Fruit fly (Drosophila melanogaster) whole organism, embryonic: Measurements from ENCODE around the gene CG11353.

Experiments
- CG10147 ChIP-seq: fragments of 200-800 bp; sonication (Bioruptor generic); optimal IDR thresholded peaks from 2 replicates; lab custom pipeline; 2019; ENCODE audit warnings: missing biosample characterization, mild to moderate bottlenecking, missing genetic modification characterization, moderate library complexity
- CG10321 ChIP-seq: fragments of 200-800 bp; sonication (Bioruptor generic); IDR thresholded peaks from 2 replicates; pipeline ENCODE4 v1.3.6; 2022; ENCODE audit warnings: missing biosample characterization, missing genetic modification characterization
- CG11723 ChIP-seq: fragments of 200-800 bp; sonication (Bioruptor generic); optimal IDR thresholded peaks from 2 replicates; lab custom pipeline; 2017; ENCODE audit warnings: missing biosample characterization, mild to moderate bottlenecking, missing genetic modification characterization
- CG12219 ChIP-seq: fragments of 200-800 bp; sonication (Bioruptor generic); optimal IDR thresholded peaks from 3 replicates; lab custom pipeline; 2018; ENCODE audit warnings: missing biosample characterization, mild to moderate bottlenecking, missing genetic modification characterization
- CG13123 ChIP-seq: fragments of 200-800 bp; sonication (Bioruptor generic); optimal IDR thresholded peaks from 2 replicates; lab custom pipeline; 2016; ENCODE audit warnings: missing biosample characterization, missing genetic modification characterization
- CG13424 ChIP-seq: fragments of 200-800 bp; sonication (Bioruptor generic); optimal IDR thresholded peaks from 2 replicates; lab custom pipeline; 2019; ENCODE audit warnings: missing biosample characterization, mild to moderate bottlenecking, missing genetic modification characterization, moderate library complexity
- CG1832 ChIP-seq: fragments of 200-800 bp; sonication (Bioruptor generic); optimal IDR thresholded peaks from 2 replicates; lab custom pipeline; 2017; ENCODE audit warnings: missing biosample characterization, mild to moderate bottlenecking, missing genetic modification characterization, inconsistent platforms
- CG18476 ChIP-seq: fragments of 200-800 bp; sonication (Bioruptor generic); optimal IDR thresholded peaks from 2 replicates; lab custom pipeline; 2016; ENCODE audit warnings: missing biosample characterization, mild to moderate bottlenecking, missing genetic modification characterization
- CG2116 ChIP-seq: fragments of 200-800 bp; sonication (Bioruptor generic); optimal IDR thresholded peaks from 3 replicates; lab custom pipeline; 2018; ENCODE audit warnings: missing biosample characterization, mild to moderate bottlenecking, missing genetic modification characterization
- CG2129 ChIP-seq: fragments of 200-800 bp; sonication (Bioruptor generic); IDR thresholded peaks from 2 replicates; pipeline ENCODE4 v1.3.6; 2022; ENCODE audit warnings: missing biosample characterization, missing genetic modification characterization; ENCODE audit not compliant: partially characterized antibody
- CG2678 ChIP-seq: fragments of 200-800 bp; sonication (Bioruptor generic); optimal IDR thresholded peaks from 3 replicates; lab custom pipeline; 2019; ENCODE audit warnings: missing biosample characterization, mild to moderate bottlenecking, missing genetic modification characterization, moderate library complexity
- CG3847 ChIP-seq: fragments of 200-800 bp; sonication (Bioruptor generic); IDR thresholded peaks from 2 replicates; pipeline ENCODE4 v1.3.6; 2022; ENCODE audit warnings: missing biosample characterization, missing genetic modification characterization
- CG4328 ChIP-seq: fragments of 200-800 bp; sonication (Bioruptor generic); optimal IDR thresholded peaks from 3 replicates; lab custom pipeline; 2017; ENCODE audit warnings: missing biosample characterization, missing genetic modification reagents, missing genetic modification characterization
- CG6854 ChIP-seq: fragments of 200-800 bp; sonication (Bioruptor generic); optimal IDR thresholded peaks from 3 replicates; lab custom pipeline; 2017; ENCODE audit warnings: missing biosample characterization, mild to moderate bottlenecking, missing genetic modification characterization
- D ChIP-seq, 2 experiments: fragments of 200-800 bp in 1 of 2; fragments of >200 bp in 1 of 2; sonication (Bioruptor generic) in 1 of 2; optimal IDR thresholded peaks; 2 replicates in 1 of 2; 3 replicates in 1 of 2; lab custom pipeline; 2017; ENCODE audit warnings: mild to moderate bottlenecking in 1 of 2, missing biosample characterization in 1 of 2, missing genetic modification characterization in 1 of 2, missing genetic modification reagents in 1 of 2
- Deaf1 ChIP-seq: fragments of 200-800 bp; optimal IDR thresholded peaks from 3 replicates; lab custom pipeline; 2019; ENCODE audit warnings: missing biosample characterization, mild to moderate bottlenecking, missing genetic modification characterization, moderate library complexity
- Dek ChIP-seq: fragments of 200-800 bp; sonication (Bioruptor generic); optimal IDR thresholded peaks from 3 replicates; lab custom pipeline; 2019; ENCODE audit warnings: missing biosample characterization, mild to moderate bottlenecking, missing genetic modification characterization, moderate library complexity
- Drgx ChIP-seq: fragments of 200-800 bp; sonication (Bioruptor generic); IDR thresholded peaks from 2 replicates; pipeline ENCODE4 v1.3.6; 2022; ENCODE audit warnings: missing biosample characterization, missing genetic modification characterization
- Kr ChIP-seq: fragments of 200-800 bp; sonication (Bioruptor generic); optimal IDR thresholded peaks from 2 replicates; lab custom pipeline; 2017; ENCODE audit warnings: missing biosample characterization, mild to moderate bottlenecking, missing genetic modification characterization
- PHDP ChIP-seq: fragments of 200-800 bp; sonication (Bioruptor generic); optimal IDR thresholded peaks from 3 replicates; lab custom pipeline; 2018; ENCODE audit warnings: missing biosample characterization, mild to moderate bottlenecking, missing genetic modification characterization, moderate library complexity
- Rfx ChIP-seq: fragments of 200-800 bp; sonication (Bioruptor generic); IDR thresholded peaks from 2 replicates; pipeline ENCODE4 v1.3.6; 2022; ENCODE audit warnings: missing biosample characterization, missing genetic modification characterization
- Stat92E ChIP-seq, 3 experiments: fragments of >200 bp in 2 of 3; fragments of 200-800 bp in 1 of 3; sonication (Bioruptor generic) in 1 of 3; optimal IDR thresholded peaks; 2 replicates each; lab custom pipeline; 2017 to 2019; ENCODE audit warnings: missing biosample characterization in 3 of 3, missing genetic modification characterization in 3 of 3, mild to moderate bottlenecking in 1 of 3, moderate library complexity in 1 of 3
- al ChIP-seq: fragments of 200-800 bp; sonication (Bioruptor generic); IDR thresholded peaks from 2 replicates; pipeline ENCODE4 v1.3.6; 2022; ENCODE audit warnings: missing biosample characterization, missing genetic modification characterization
- ap ChIP-seq: fragments of 200-800 bp; sonication (Bioruptor generic); IDR thresholded peaks from 2 replicates; pipeline ENCODE4 v1.3.6; 2022; ENCODE audit warnings: missing biosample characterization, missing genetic modification characterization
- ash1 ChIP-seq: fragments of 200-800 bp; sonication (Bioruptor generic); optimal IDR thresholded peaks from 2 replicates; lab custom pipeline; 2018; ENCODE audit warnings: missing biosample characterization, mild to moderate bottlenecking, missing genetic modification characterization
- ato ChIP-seq: fragments of 200-800 bp; sonication (Bioruptor generic); IDR thresholded peaks from 2 replicates; pipeline ENCODE4 v1.3.6; 2022; ENCODE audit warnings: missing biosample characterization, missing genetic modification characterization; ENCODE audit not compliant: partially characterized antibody
- bigmax ChIP-seq: fragments of 200-800 bp; sonication (Bioruptor generic); optimal IDR thresholded peaks from 2 replicates; lab custom pipeline; 2018; ENCODE audit warnings: missing biosample characterization, mild to moderate bottlenecking, missing genetic modification characterization
- caup ChIP-seq: fragments of 200-800 bp; sonication (Bioruptor generic); optimal IDR thresholded peaks from 3 replicates; lab custom pipeline; 2017; ENCODE audit warnings: missing biosample characterization, mild to moderate bottlenecking, missing genetic modification characterization, moderate library complexity; ENCODE audit not compliant: severe bottlenecking
- chinmo ChIP-seq: fragments of 200-800 bp; sonication (Bioruptor generic); IDR thresholded peaks from 4 replicates; pipeline ENCODE4 v1.3.6; 2022; ENCODE audit warnings: missing biosample characterization, missing genetic modification characterization; ENCODE audit not compliant: partially characterized antibody
- chm ChIP-seq: fragments of 200-800 bp; sonication (Bioruptor generic); IDR thresholded peaks from 2 replicates; pipeline ENCODE4 v1.3.6; 2022; ENCODE audit warnings: missing biosample characterization, missing genetic modification characterization
- crc ChIP-seq: fragments of 200-800 bp; sonication (Bioruptor generic); optimal IDR thresholded peaks from 2 replicates; lab custom pipeline; 2016; ENCODE audit warnings: missing biosample characterization, missing genetic modification characterization
- dmrt99B ChIP-seq: fragments of 200-800 bp; sonication (Bioruptor generic); optimal IDR thresholded peaks from 2 replicates; lab custom pipeline; 2018; ENCODE audit warnings: missing biosample characterization, mild to moderate bottlenecking, missing genetic modification characterization, moderate library complexity
- eyg ChIP-seq: fragments of 200-800 bp; sonication (Bioruptor generic); optimal IDR thresholded peaks from 3 replicates; lab custom pipeline; 2016; ENCODE audit warnings: missing biosample characterization, missing genetic modification characterization
- ftz-f1 ChIP-seq: fragments of 200-800 bp; sonication (Bioruptor generic); optimal IDR thresholded peaks from 2 replicates; lab custom pipeline; 2016; ENCODE audit warnings: missing biosample characterization, missing genetic modification characterization
- gt ChIP-seq: fragments of 200-800 bp; sonication (Bioruptor generic); IDR thresholded peaks from 2 replicates; pipeline ENCODE4 v1.3.6; 2022; ENCODE audit warnings: missing biosample characterization, missing genetic modification characterization
- h ChIP-seq: fragments of >200 bp; optimal IDR thresholded peaks from 2 replicates; lab custom pipeline; 2017
- kay ChIP-seq: fragments of 200-800 bp; sonication (Bioruptor generic); optimal IDR thresholded peaks from 2 replicates; lab custom pipeline; 2016; ENCODE audit warnings: missing biosample characterization, missing genetic modification characterization
- ken ChIP-seq: fragments of 200-800 bp; sonication (Bioruptor generic); IDR thresholded peaks from 3 replicates; pipeline ENCODE4 v1.3.6; 2022; ENCODE audit warnings: missing biosample characterization, missing genetic modification characterization
- klu ChIP-seq: fragments of 200-800 bp; sonication (Bioruptor generic); IDR thresholded peaks from 2 replicates; pipeline ENCODE4 v1.3.6; 2022; ENCODE audit warnings: missing biosample characterization, missing genetic modification characterization
- maf-S ChIP-seq: fragments of 200-800 bp; sonication (Bioruptor generic); optimal IDR thresholded peaks from 2 replicates; lab custom pipeline; 2016; ENCODE audit warnings: missing biosample characterization, missing genetic modification characterization
- nom ChIP-seq: fragments of 200-800 bp; sonication (Bioruptor generic); optimal IDR thresholded peaks from 2 replicates; lab custom pipeline; 2017; ENCODE audit warnings: missing biosample characterization, missing genetic modification characterization, mild to moderate bottlenecking, moderate library complexity, missing genetic modification reagents
- oc ChIP-seq: fragments of 200-800 bp; sonication (Bioruptor generic); optimal IDR thresholded peaks from 2 replicates; lab custom pipeline; 2018; ENCODE audit warnings: missing biosample characterization, mild to moderate bottlenecking, missing genetic modification characterization, moderate library complexity
- otp ChIP-seq: fragments of 200-800 bp; sonication (Bioruptor generic); IDR thresholded peaks from 3 replicates; pipeline ENCODE4, ENCODE4 v1.3.6; 2022; ENCODE audit warnings: missing biosample characterization, missing genetic modification characterization
- pfk ChIP-seq: fragments of 200-800 bp; sonication (Bioruptor generic); optimal IDR thresholded peaks from 2 replicates; lab custom pipeline; 2018; ENCODE audit warnings: missing biosample characterization, mild to moderate bottlenecking, missing genetic modification characterization, moderate library complexity
- slou ChIP-seq: fragments of 200-800 bp; sonication (Bioruptor generic); optimal IDR thresholded peaks from 3 replicates; lab custom pipeline; 2016; ENCODE audit warnings: missing biosample characterization, missing genetic modification characterization
- sna ChIP-seq: fragments of 200-800 bp; sonication (Bioruptor generic); IDR thresholded peaks from 2 replicates; pipeline ENCODE4 v1.3.6; 2022; ENCODE audit warnings: missing biosample characterization, missing genetic modification characterization; ENCODE audit not compliant: partially characterized antibody
- sug ChIP-seq: fragments of 200-800 bp; optimal IDR thresholded peaks from 2 replicates; lab custom pipeline; 2019; ENCODE audit warnings: missing biosample characterization, mild to moderate bottlenecking, missing genetic modification characterization, moderate library complexity
- unc-4 ChIP-seq: fragments of 200-800 bp; sonication (Bioruptor generic); IDR thresholded peaks from 2 replicates; pipeline ENCODE4 v1.3.6; 2022; ENCODE audit warnings: missing biosample characterization, missing genetic modification characterization; ENCODE audit not compliant: partially characterized antibody
- vvl ChIP-seq: fragments of 200-800 bp; sonication (Bioruptor generic); IDR thresholded peaks from 2 replicates; pipeline ENCODE4 v1.3.6; 2022; ENCODE audit warnings: missing biosample characterization, missing genetic modification characterization

Gene CG11353

DNA sequence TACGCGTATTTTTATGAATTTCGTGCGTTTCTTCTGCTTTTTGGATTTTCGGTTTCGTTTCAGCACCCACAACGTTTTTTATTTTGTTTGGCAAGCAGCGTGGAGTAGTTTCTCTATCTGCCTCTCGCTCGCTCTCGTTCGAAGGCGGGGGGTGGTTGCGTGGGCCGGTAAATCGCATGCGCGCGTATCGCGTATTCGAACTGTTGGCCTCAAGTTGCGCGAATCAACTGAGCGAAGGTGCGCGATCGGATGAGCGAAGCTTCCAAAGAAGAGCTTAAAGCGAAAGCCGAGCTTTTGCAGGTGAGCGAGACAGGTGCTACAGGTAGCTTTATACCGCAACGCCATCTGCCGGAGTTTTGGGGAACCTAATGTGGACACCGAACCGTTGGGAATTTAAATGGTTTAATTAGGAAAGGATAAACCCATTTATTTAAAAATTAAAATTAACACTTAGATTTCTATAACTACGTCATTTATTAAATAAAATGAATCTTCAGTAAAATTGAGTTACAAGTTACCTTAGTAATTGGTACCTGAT, 960 bp upstream of the CG11353 start, which contains the start of gene Tie (continued):
- TF ChIP-seq ash1 (GFP tag; lab: Kevin White, UChicago) = no peak
- TF ChIP-seq CG12219 (GFP tag; lab: Kevin White, UChicago) = no peak
- no peak for TF ChIP-seq slou
- TF ChIP-seq al = no peak
- no peak for TF ChIP-seq pfk (GFP tag; lab: Kevin White, UChicago)
- TF ChIP-seq CG3847 (GFP tag; lab: Robert Waterston, UW) = 0 out of 2 replicates have a peak, but pooled peaks have one; percentile 27
- peak; percentile 95; the same call in 3 of the 4 replicates for TF ChIP-seq chinmo (GFP tag; lab: Robert Waterston, UW)
- no peak for TF ChIP-seq maf-S (GFP tag; lab: Kevin White, UChicago)
- no peak for TF ChIP-seq CG11723 (GFP tag; lab: Kevin White, UChicago)
- TF ChIP-seq ato (GFP tag; lab: Robert Waterston, UW) = no peak
- no peak for TF ChIP-seq CG10147
- TF ChIP-seq dmrt99B = no peak
- no peak for TF ChIP-seq kay (GFP tag; lab: Kevin White, UChicago)
- TF ChIP-seq CG2129 (GFP tag; lab: Robert Waterston, UW) = no peak
- peak; percentile 21 for TF ChIP-seq ftz-f1 (GFP tag; lab: Kevin White, UChicago)
- no peak for TF ChIP-seq Kr (GFP tag; lab: Kevin White, UChicago)
- no peak for TF ChIP-seq PHDP
- TF ChIP-seq CG13123 (GFP tag; lab: Kevin White, UChicago) = no peak
- no peak for TF ChIP-seq Drgx (GFP tag; lab: Robert Waterston, UW)
- no peak for TF ChIP-seq CG6854
- no peak for TF ChIP-seq h (lab: Kevin White, UChicago)
- no peak for TF ChIP-seq sna (GFP tag; lab: Robert Waterston, UW)
- no peak for TF ChIP-seq CG13424
- TF ChIP-seq caup (GFP tag; lab: Kevin White, UChicago) = peak; percentile 2
- TF ChIP-seq chm (GFP tag; lab: Robert Waterston, UW) = no peak; the same call in 1 of the 2 replicates
- no peak for TF ChIP-seq oc
- 0 out of 2 replicates have a peak, but pooled peaks have one; percentile 14 for TF ChIP-seq unc-4 (GFP tag; lab: Robert Waterston, UW)
- TF ChIP-seq crc = no peak
- no peak for TF ChIP-seq CG18476
- TF ChIP-seq vvl (GFP tag; lab: Robert Waterston, UW) = peak; percentile 18; the same call in 1 of the 2 replicates
- no peak for TF ChIP-seq otp (GFP tag; lab: Robert Waterston, UW)
- peak; percentile 13 for TF ChIP-seq CG2678 (tag; lab: Kevin White, UChicago)
- no peak for TF ChIP-seq sug
- peak; percentile 37 for TF ChIP-seq Deaf1 (tag; lab: Kevin White, UChicago)
- no peak for TF ChIP-seq eyg (GFP tag; lab: Kevin White, UChicago)
- TF ChIP-seq Rfx (GFP tag; lab: Robert Waterston, UW) = peak; percentile 12; the same call in 1 of the 2 replicates
- no peak for TF ChIP-seq ken (GFP tag; lab: Robert Waterston, UW)
- TF ChIP-seq D (optimal IDR thresholded peaks at IDR 0.05; lab: Kevin White, UChicago) = no peak
- no peak for TF ChIP-seq D (GFP tag; optimal IDR thresholded peaks at IDR 0.05; lab: Kevin White, UChicago)
- TF ChIP-seq CG1832 (GFP tag; lab: Kevin White, UChicago) = peak; percentile 57
- no peak for TF ChIP-seq Stat92E (GFP tag; optimal IDR thresholded peaks at IDR 0.05; lab: Kevin White, UChicago)
- peak; percentile 32 for TF ChIP-seq nom (GFP tag; lab: Kevin White, UChicago)
- no peak for TF ChIP-seq bigmax (GFP tag; lab: Kevin White, UChicago)
- no peak for TF ChIP-seq CG4328 (GFP tag; lab: Kevin White, UChicago)
- no peak for TF ChIP-seq Dek (tag; lab: Kevin White, UChicago)
- no peak for TF ChIP-seq CG2116 (GFP tag; lab: Kevin White, UChicago)
- TF ChIP-seq gt (GFP tag; lab: Robert Waterston, UW) = no peak
- no peak for TF ChIP-seq CG10321 (GFP tag; lab: Robert Waterston, UW)
- no peak for TF ChIP-seq ap (GFP tag; lab: Robert Waterston, UW)
- TF ChIP-seq klu (GFP tag; lab: Robert Waterston, UW) = peak; percentile 62
